Fruit fly (Drosophila melanogaster) ovary, adult (tissue): ENCODE data around the gene Sytalpha.

ENCODE experiments used
- CG17801 ChIP-seq: fragments of 200-800 bp; optimal IDR thresholded peaks from 2 replicates; lab custom pipeline; 2019; ENCODE audit warnings: missing biosample characterization, mild to moderate bottlenecking, missing genetic modification characterization, moderate library complexity; ENCODE audit not compliant: partially characterized antibody

Gene Sytalpha

dm6 chr2L:17591960-17592359 is at the start of gene Sytalpha, which contains the start of gene CG6870:
Gene Sytalpha, plus strand, starts transcription at chr2L:17592260.
Gene CG6870, minus strand, starts transcription at chr2L:17592299.
- no peak for TF ChIP-seq CG17801 (GFP tag; lab: Kevin White, UChicago)

dm6 chr2L:17542661-17543278 is 49.3 kb upstream of the Sytalpha start:
- no peak for TF ChIP-seq CG17801 (GFP tag; lab: Kevin White, UChicago)

- TF ChIP-seq CG17801 (GFP tag; lab: Kevin White, UChicago): no peak
Observed at dm6 chr2L:17555665-17556064, 36.4 kb upstream of the Sytalpha start, which contains the start of gene CG7094. Gene CG7094, minus strand, starts transcription at chr2L:17555765.

dm6 chr2L:17558111-17558773 is 33.8 kb upstream of the Sytalpha start:
- TF ChIP-seq CG17801 (GFP tag; lab: Kevin White, UChicago): no peak

dm6 chr2L:17559275-17559674 is 32.8 kb upstream of the Sytalpha start:
- TF ChIP-seq CG17801 (GFP tag; lab: Kevin White, UChicago): no peak

- no peak for TF ChIP-seq CG17801 (GFP tag; lab: Kevin White, UChicago)
Observed at dm6 chr2L:17560125-17561019, 31.7 kb upstream of the Sytalpha start.

dm6 chr2L:17561914-17562313 is 30.1 kb upstream of the Sytalpha start:
- no peak for TF ChIP-seq CG17801 (GFP tag; lab: Kevin White, UChicago)

dm6 chr2L:17564682-17565081 is 27.4 kb upstream of the Sytalpha start:
- no peak for TF ChIP-seq CG17801 (GFP tag; lab: Kevin White, UChicago)

dm6 chr2L:17565734-17566133 is 26.3 kb upstream of the Sytalpha start:
- no peak for TF ChIP-seq CG17801 (GFP tag; lab: Kevin White, UChicago)

dm6 chr2L:17573063-17573462 is 19.0 kb upstream of the Sytalpha start:
- no peak for TF ChIP-seq CG17801 (GFP tag; lab: Kevin White, UChicago)

- no peak for TF ChIP-seq CG17801 (GFP tag; lab: Kevin White, UChicago)
Observed at dm6 chr2L:17574337-17574912, 17.6 kb upstream of the Sytalpha start.

- TF ChIP-seq CG17801 (GFP tag; lab: Kevin White, UChicago): no peak
Observed at dm6 chr2L:17582994-17583393, 9.1 kb upstream of the Sytalpha start.

dm6 chr2L:17585000-17585399 is 7.1 kb upstream of the Sytalpha start:
- TF ChIP-seq CG17801 (GFP tag; lab: Kevin White, UChicago): no peak

dm6 chr2L:17586750-17587149 is 5.3 kb upstream of the Sytalpha start:
- TF ChIP-seq CG17801 (GFP tag; lab: Kevin White, UChicago): no peak
